Worm (Caenorhabditis elegans): Measurements from ENCODE around the gene bath-36.

DNA sequence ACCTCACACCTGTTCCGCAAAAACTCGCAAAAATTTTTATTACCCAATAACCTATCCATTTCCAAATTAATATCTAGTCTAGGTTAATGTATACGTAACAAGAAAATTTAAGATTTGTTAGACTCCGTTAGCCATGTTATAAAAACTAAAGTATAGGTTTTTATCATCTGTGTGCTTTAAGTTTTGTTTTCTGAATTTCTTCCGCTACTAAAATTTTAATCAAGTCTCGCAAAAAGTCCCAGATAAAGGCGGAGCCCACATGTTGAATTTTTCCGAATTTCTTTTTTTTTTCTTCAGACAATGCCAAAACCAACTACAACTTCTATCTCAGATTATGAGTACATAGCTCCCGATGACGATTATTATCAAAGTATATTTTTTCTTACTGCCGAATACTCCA, 44.5 kb downstream of the bath-36 start, which contains the start of gene srw-13:
- no peak for TF ChIP-seq hnd-1 (tag; optimal IDR thresholded peaks at IDR 0.05)
- no peak for TF ChIP-seq tra-4 (tag; optimal IDR thresholded peaks at IDR 0.05)
- no peak for TF ChIP-seq B0310.2 (tag; optimal IDR thresholded peaks at IDR 0.05)
- no peak for TF ChIP-seq sea-1 (GFP tag; conservative IDR thresholded peaks at IDR 0.05)
- TF ChIP-seq ama-1 (optimal IDR thresholded peaks at IDR 0.05) = no peak
- no peak for TF ChIP-seq pes-1 (GFP tag; IDR thresholded peaks at IDR 0.05)
- TF ChIP-seq tbx-37 (GFP tag; conservative IDR thresholded peaks at IDR 0.05) = no peak
- no peak for TF ChIP-seq aly-1 (tag; optimal IDR thresholded peaks at IDR 0.05)
- no peak for TF ChIP-seq scrt-1 (GFP tag; IDR thresholded peaks at IDR 0.05)
- no peak for TF ChIP-seq ceh-13 (GFP tag; optimal IDR thresholded peaks at IDR 0.05)
- no peak for TF ChIP-seq F13C5.2 (tag; optimal IDR thresholded peaks at IDR 0.05)
